Fruit fly (Drosophila melanogaster) whole organism, embryonic: ENCODE results near the gene Cyt-c1L.

Source experiments
- Abd-B ChIP-seq: fragments of 200-800 bp; sonication (Bioruptor generic); optimal IDR thresholded peaks from 2 replicates; lab custom pipeline; 2018; ENCODE audit warnings: missing biosample characterization, mild to moderate bottlenecking, missing genetic modification characterization, moderate library complexity
- Adf1 ChIP-seq: fragments of 200-800 bp; sonication (Bioruptor generic); IDR thresholded peaks from 2 replicates; pipeline ENCODE4 v1.3.6; 2022; ENCODE audit warnings: missing biosample characterization, missing genetic modification characterization
- B-H2 ChIP-seq: fragments of 200-800 bp; sonication (Bioruptor generic); optimal IDR thresholded peaks from 2 replicates; lab custom pipeline; 2018; ENCODE audit warnings: missing biosample characterization, mild to moderate bottlenecking, missing genetic modification characterization
- CG1024 ChIP-seq: fragments of 200-800 bp; sonication (Bioruptor generic); IDR thresholded peaks from 2 replicates; pipeline ENCODE4 v1.3.6; 2022; ENCODE audit warnings: missing biosample characterization, missing genetic modification characterization
- CG10321 ChIP-seq: fragments of 200-800 bp; sonication (Bioruptor generic); IDR thresholded peaks from 2 replicates; pipeline ENCODE4 v1.3.6; 2022; ENCODE audit warnings: missing biosample characterization, missing genetic modification characterization
- CG10543 ChIP-seq: fragments of 200-800 bp; sonication (Bioruptor generic); optimal IDR thresholded peaks from 3 replicates; lab custom pipeline; 2017; ENCODE audit warnings: missing biosample characterization, mild to moderate bottlenecking, missing genetic modification characterization, moderate library complexity
- CG10654 ChIP-seq: fragments of 200-800 bp; sonication (Bioruptor generic); optimal IDR thresholded peaks from 2 replicates; lab custom pipeline; 2016; ENCODE audit warnings: missing biosample characterization, missing genetic modification characterization
- CG12104 ChIP-seq: fragments of 200-800 bp; sonication (Bioruptor generic); optimal IDR thresholded peaks from 3 replicates; lab custom pipeline; 2016; ENCODE audit warnings: missing biosample characterization, missing genetic modification characterization
- CG12236 ChIP-seq: fragments of 200-800 bp; sonication (Bioruptor generic); optimal IDR thresholded peaks from 2 replicates; lab custom pipeline; 2016; ENCODE audit warnings: missing biosample characterization, missing genetic modification characterization
- CG14710 ChIP-seq: fragments of 200-800 bp; sonication (Bioruptor generic); optimal IDR thresholded peaks from 3 replicates; lab custom pipeline; 2019; ENCODE audit warnings: missing biosample characterization, mild to moderate bottlenecking, missing genetic modification characterization, moderate library complexity
- CG17612 ChIP-seq: fragments of 200-800 bp; sonication (Bioruptor generic); IDR thresholded peaks from 2 replicates; pipeline ENCODE4 v1.3.6; 2022; ENCODE audit warnings: missing biosample characterization, missing genetic modification characterization
- CG32532 ChIP-seq: fragments of 200-800 bp; sonication (Bioruptor generic); IDR thresholded peaks from 2 replicates; pipeline ENCODE4 v1.3.6; 2022; ENCODE audit warnings: missing biosample characterization, missing genetic modification characterization
- CG3407 ChIP-seq: fragments of 200-800 bp; sonication (Bioruptor generic); optimal IDR thresholded peaks from 2 replicates; lab custom pipeline; 2018; ENCODE audit warnings: missing biosample characterization, mild to moderate bottlenecking, missing genetic modification characterization
- CG4617 ChIP-seq: fragments of 200-800 bp; sonication (Bioruptor generic); optimal IDR thresholded peaks from 3 replicates; lab custom pipeline; 2016; ENCODE audit warnings: missing biosample characterization, missing genetic modification characterization, borderline replicate concordance
- CG6791 ChIP-seq: fragments of 200-800 bp; sonication (Bioruptor generic); IDR thresholded peaks from 3 replicates; pipeline ENCODE4 v1.3.6; 2022; ENCODE audit warnings: missing biosample characterization, missing genetic modification characterization; ENCODE audit not compliant: partially characterized antibody
- CG6813 ChIP-seq: fragments of 200-800 bp; sonication (Bioruptor generic); optimal IDR thresholded peaks from 2 replicates; lab custom pipeline; 2017; ENCODE audit warnings: missing biosample characterization, missing genetic modification characterization, mild to moderate bottlenecking, moderate library complexity, missing genetic modification reagents
- CG7357 ChIP-seq: fragments of 200-800 bp; sonication (Bioruptor generic); IDR thresholded peaks from 3 replicates; pipeline ENCODE4 v1.3.6; 2022; ENCODE audit warnings: missing biosample characterization, missing genetic modification characterization
- CG7745 ChIP-seq: fragments of 200-800 bp; sonication (Bioruptor generic); optimal IDR thresholded peaks from 2 replicates; lab custom pipeline; 2018; ENCODE audit warnings: missing biosample characterization, mild to moderate bottlenecking, missing genetic modification characterization, moderate library complexity
- CG7987 ChIP-seq: fragments of 200-800 bp; sonication (Bioruptor generic); optimal IDR thresholded peaks from 2 replicates; lab custom pipeline; 2018; ENCODE audit warnings: missing biosample characterization, mild to moderate bottlenecking, missing genetic modification characterization, moderate library complexity
- CG8765 ChIP-seq: fragments of 200-800 bp; sonication (Bioruptor generic); IDR thresholded peaks from 2 replicates; pipeline ENCODE4 v1.3.6; 2022; ENCODE audit warnings: missing biosample characterization, missing genetic modification characterization
- CG9932 ChIP-seq: fragments of 200-800 bp; sonication (Bioruptor generic); IDR thresholded peaks from 2 replicates; pipeline ENCODE4 v1.3.6; 2022; ENCODE audit warnings: missing biosample characterization, missing genetic modification characterization
- CkIIα-i1 ChIP-seq: fragments of 200-800 bp; sonication (Bioruptor generic); IDR thresholded peaks from 2 replicates; pipeline ENCODE4 v1.3.6; 2022; ENCODE audit warnings: missing biosample characterization, missing genetic modification characterization
- Ets97D ChIP-seq: fragments of 200-800 bp; sonication (Bioruptor generic); optimal IDR thresholded peaks from 3 replicates; lab custom pipeline; 2016; ENCODE audit warnings: missing biosample characterization, missing genetic modification characterization
- Fer2 ChIP-seq: fragments of 200-800 bp; sonication (Bioruptor generic); optimal IDR thresholded peaks from 2 replicates; lab custom pipeline; 2018; ENCODE audit warnings: missing biosample characterization, mild to moderate bottlenecking, missing genetic modification characterization, moderate library complexity
- Hand ChIP-seq: fragments of 200-800 bp; sonication (Bioruptor generic); optimal IDR thresholded peaks from 2 replicates; lab custom pipeline; 2017; ENCODE audit warnings: mild to moderate bottlenecking, missing biosample characterization, missing genetic modification reagents, missing genetic modification characterization
- Hmr ChIP-seq: fragments of 200-800 bp; sonication (Bioruptor generic); optimal IDR thresholded peaks from 3 replicates; lab custom pipeline; 2017; ENCODE audit warnings: mild to moderate bottlenecking, missing biosample characterization, missing genetic modification reagents, missing genetic modification characterization
- MESR4 ChIP-seq: fragments of 200-800 bp; sonication (Bioruptor generic); optimal IDR thresholded peaks from 2 replicates; lab custom pipeline; 2018; ENCODE audit warnings: missing biosample characterization, mild to moderate bottlenecking, missing genetic modification characterization, moderate library complexity
- Mad ChIP-seq: fragments of 200-800 bp; sonication (Bioruptor generic); optimal IDR thresholded peaks from 2 replicates; lab custom pipeline; 2016; ENCODE audit warnings: missing biosample characterization, missing genetic modification characterization
- Nf-YB ChIP-seq: fragments of 200-800 bp; sonication (Bioruptor generic); optimal IDR thresholded peaks from 3 replicates; lab custom pipeline; 2019; ENCODE audit warnings: missing biosample characterization, mild to moderate bottlenecking, missing genetic modification characterization, moderate library complexity
- Oli ChIP-seq: fragments of 200-800 bp; sonication (Bioruptor generic); optimal IDR thresholded peaks from 2 replicates; lab custom pipeline; 2018; ENCODE audit warnings: missing biosample characterization, mild to moderate bottlenecking, missing genetic modification characterization, moderate library complexity
- TFAM ChIP-seq: fragments of 200-800 bp; sonication (Bioruptor generic); optimal IDR thresholded peaks from 2 replicates; lab custom pipeline; 2017; ENCODE audit warnings: missing biosample characterization, missing genetic modification characterization, inconsistent platforms
- Taf1 ChIP-seq: fragments of 200-800 bp; sonication (Bioruptor generic); IDR thresholded peaks from 2 replicates; pipeline ENCODE4 v1.3.6; 2022; ENCODE audit warnings: missing biosample characterization, missing genetic modification characterization
- Xbp1 ChIP-seq: fragments of 200-800 bp; sonication (Bioruptor generic); optimal IDR thresholded peaks from 3 replicates; lab custom pipeline; 2016; ENCODE audit warnings: missing biosample characterization, mild to moderate bottlenecking, missing genetic modification characterization
- ase ChIP-seq: fragments of 200-800 bp; sonication (Bioruptor generic); IDR thresholded peaks from 3 replicates; pipeline ENCODE4 v1.3.6; 2022; ENCODE audit warnings: missing biosample characterization, missing genetic modification characterization
- chn ChIP-seq: fragments of 200-800 bp; sonication (Bioruptor generic); optimal IDR thresholded peaks from 2 replicates; lab custom pipeline; 2016; ENCODE audit warnings: missing biosample characterization, missing genetic modification characterization
- ci ChIP-seq: fragments of 200-800 bp; sonication (Bioruptor generic); IDR thresholded peaks from 3 replicates; pipeline ENCODE4 v1.3.6; 2022; ENCODE audit warnings: missing biosample characterization, missing genetic modification characterization
- danr ChIP-seq: fragments of 200-800 bp; sonication (Bioruptor generic); IDR thresholded peaks from 2 replicates; pipeline ENCODE4 v1.3.6; 2022; ENCODE audit warnings: missing biosample characterization, missing genetic modification characterization
- esg ChIP-seq: fragments of 200-800 bp; sonication (Bioruptor generic); conservative IDR thresholded peaks from 2 replicates; pipeline ENCODE4 v1.3.6; 2022; ENCODE audit warnings: missing biosample characterization, missing genetic modification characterization
- lab ChIP-seq: fragments of 200-800 bp; sonication (Bioruptor generic); optimal IDR thresholded peaks from 3 replicates; lab custom pipeline; 2017; ENCODE audit warnings: missing biosample characterization, missing genetic modification characterization, mild to moderate bottlenecking, moderate library complexity, missing genetic modification reagents
- lbe ChIP-seq: fragments of 200-800 bp; sonication (Bioruptor generic); optimal IDR thresholded peaks from 2 replicates; lab custom pipeline; 2016; ENCODE audit warnings: missing biosample characterization, mild to moderate bottlenecking, missing genetic modification characterization
- maf-S ChIP-seq: fragments of 200-800 bp; sonication (Bioruptor generic); optimal IDR thresholded peaks from 2 replicates; lab custom pipeline; 2016; ENCODE audit warnings: missing biosample characterization, missing genetic modification characterization
- prd ChIP-seq, 3 experiments: fragments of >200 bp in 2 of 3; fragments of 200-800 bp in 1 of 3; sonication (Bioruptor generic) in 1 of 3; optimal IDR thresholded peaks in 2 of 3; IDR thresholded peaks in 1 of 3; 2 replicates in 2 of 3; 3 replicates in 1 of 3; pipeline versions ENCODE4 v1.3.6 to Lab custom; 2017 to 2022; ENCODE audit warnings: missing biosample characterization in 1 of 3, missing genetic modification characterization in 1 of 3
- ro ChIP-seq: fragments of 200-800 bp; sonication (Bioruptor generic); IDR thresholded peaks from 2 replicates; pipeline ENCODE4 v1.3.6; 2022; ENCODE audit warnings: missing biosample characterization, missing genetic modification characterization
- sens ChIP-seq: fragments of 200-800 bp; sonication (Bioruptor generic); peaks from one replicate; lab custom pipeline; 2016; ENCODE audit warnings: missing biosample characterization, missing genetic modification characterization
- sens-2 ChIP-seq: fragments of 200-800 bp; sonication (Bioruptor generic); IDR thresholded peaks from 2 replicates; pipeline ENCODE4 v1.3.6; 2022; ENCODE audit warnings: missing biosample characterization, missing genetic modification characterization
- sim ChIP-seq: fragments of 200-800 bp; sonication (Bioruptor generic); IDR thresholded peaks from 2 replicates; pipeline ENCODE4 v1.3.6; 2022; ENCODE audit warnings: missing biosample characterization, missing genetic modification characterization
- sima ChIP-seq: fragments of 200-800 bp; sonication (Bioruptor generic); optimal IDR thresholded peaks from 2 replicates; lab custom pipeline; 2016; ENCODE audit warnings: missing biosample characterization, missing genetic modification characterization
- sisA ChIP-seq: fragments of 200-800 bp; sonication (Bioruptor generic); IDR thresholded peaks from 2 replicates; pipeline ENCODE4 v1.3.6; 2022; ENCODE audit warnings: missing biosample characterization, missing genetic modification characterization
- slbo ChIP-seq: fragments of 200-800 bp; sonication (Bioruptor generic); IDR thresholded peaks from 2 replicates; pipeline ENCODE4 v1.3.6; 2022; ENCODE audit warnings: missing biosample characterization, missing genetic modification characterization
- tio ChIP-seq: fragments of 200-800 bp; sonication (Bioruptor generic); optimal IDR thresholded peaks from 2 replicates; lab custom pipeline; 2017; ENCODE audit warnings: missing biosample characterization, missing genetic modification characterization, inconsistent platforms
- z ChIP-seq: fragments of 200-800 bp; sonication (Bioruptor generic); IDR thresholded peaks from 3 replicates; pipeline ENCODE4 v1.3.6; 2022; ENCODE audit warnings: missing biosample characterization, missing genetic modification characterization

Gene Cyt-c1L

dm6 chr3R:29207996-29208395 is 4.1 kb upstream of the Cyt-c1L start (continued):
- TF ChIP-seq CG12104 (peak; percentile 8), Ets97D (GFP tag; lab: Kevin White, UChicago) (no peak), Mad (GFP tag; lab: Kevin White, UChicago) (peak; percentile 27), sima (no peak), slbo (peak; percentile 34), sim (GFP tag; lab: Robert Waterston, UW) (no peak), Fer2 (tag; lab: Kevin White, UChicago) (no peak), CG7987 (GFP tag; lab: Kevin White, UChicago) (peak; percentile 10), esg (GFP tag; lab: Robert Waterston, UW) (peak; percentile 66), CkIIα-i1 (no peak), sens (GFP tag; lab: Kevin White, UChicago) (peak; percentile 94), CG32532 (GFP tag; lab: Robert Waterston, UW) (no peak), CG10654 (GFP tag; lab: Kevin White, UChicago) (peak; percentile 43), CG12236 (GFP tag; lab: Kevin White, UChicago) (no peak), prd (optimal IDR thresholded peaks at IDR 0.05; lab: Kevin White, UChicago) (no peak), prd (GFP tag; IDR thresholded peaks at IDR 0.05; lab: Robert Waterston, UW) (peak; percentile 57; the same call in 2 of the 3 replicates), lab (peak; percentile 65), Xbp1 (peak; percentile 70), ro (GFP tag; lab: Robert Waterston, UW) (no peak), Abd-B (peak; percentile 50), CG6813 (GFP tag; lab: Kevin White, UChicago) (peak; percentile 54), maf-S (no peak), Oli (tag; lab: Kevin White, UChicago) (peak; percentile 86), CG9932 (no peak), chn (GFP tag; lab: Kevin White, UChicago) (peak; percentile 20), MESR4 (no peak), lbe (no peak), CG7745 (tag; lab: Kevin White, UChicago) (no peak), CG10321 (GFP tag; lab: Robert Waterston, UW) (no peak), CG4617 (GFP tag; lab: Kevin White, UChicago) (peak; percentile 13), sens-2 (GFP tag; lab: Robert Waterston, UW) (no peak), CG7357 (GFP tag; lab: Robert Waterston, UW) (0 out of 3 replicates have a peak, but pooled peaks have one; percentile 38), TFAM (GFP tag; lab: Kevin White, UChicago) (no peak), danr (GFP tag; lab: Robert Waterston, UW) (peak; percentile 37; the same call in 1 of the 2 replicates), CG3407 (GFP tag; lab: Kevin White, UChicago) (peak; percentile 60), ci (GFP tag; lab: Robert Waterston, UW) (peak; percentile 89), CG14710 (peak; percentile 59), Taf1 (no peak), Adf1 (no peak), z (no peak), sisA (GFP tag; lab: Robert Waterston, UW) (peak; percentile 56), CG6791 (no peak), CG1024 (GFP tag; lab: Robert Waterston, UW) (0 out of 2 replicates have a peak, but pooled peaks have one; percentile 40), Nf-YB (GFP tag; lab: Kevin White, UChicago) (peak; percentile 27), tio (GFP tag; lab: Kevin White, UChicago) (no peak), Hmr (GFP tag; lab: Kevin White, UChicago) (peak; percentile 42), Hand (no peak), CG10543 (no peak), CG17612 (GFP tag; lab: Robert Waterston, UW) (0 out of 2 replicates have a peak, but pooled peaks have one; percentile 10), ase (0 out of 3 replicates have a peak, but pooled peaks have one; percentile 18), CG8765 (GFP tag; lab: Robert Waterston, UW) (0 out of 2 replicates have a peak, but pooled peaks have one; percentile 30), B-H2 (no peak)
